Fruit fly (Drosophila melanogaster) whole organism, embryonic: ENCODE data around the gene CG31538.

Experiments used
- Bteb2 ChIP-seq: fragments of 200-800 bp; sonication (Bioruptor generic); optimal IDR thresholded peaks from 2 replicates; lab custom pipeline; 2016; ENCODE audit warnings: missing biosample characterization, missing genetic modification characterization
- CG10209 ChIP-seq: fragments of 200-800 bp; sonication (Bioruptor generic); optimal IDR thresholded peaks from 3 replicates; lab custom pipeline; 2017; ENCODE audit warnings: missing biosample characterization, mild to moderate bottlenecking, missing genetic modification characterization, missing genetic modification reagents
- CG11398 ChIP-seq: fragments of 200-800 bp; sonication (Bioruptor generic); optimal IDR thresholded peaks from 2 replicates; lab custom pipeline; 2016; ENCODE audit warnings: missing biosample characterization, missing genetic modification characterization
- CG11696 ChIP-seq: fragments of 200-800 bp; sonication (Bioruptor generic); IDR thresholded peaks from 2 replicates; pipeline ENCODE4 v1.3.6; 2022; ENCODE audit warnings: missing biosample characterization, missing genetic modification characterization
- CG14050 ChIP-seq: fragments of 200-800 bp; sonication (Bioruptor generic); IDR thresholded peaks from 3 replicates; pipeline ENCODE4 v1.3.6; 2022; ENCODE audit warnings: missing biosample characterization, missing genetic modification characterization
- CG18764 ChIP-seq: fragments of 200-800 bp; sonication (Bioruptor generic); optimal IDR thresholded peaks from 3 replicates; lab custom pipeline; 2016; ENCODE audit warnings: missing biosample characterization, missing genetic modification characterization
- CG2202 ChIP-seq: fragments of 200-800 bp; sonication (Bioruptor generic); optimal IDR thresholded peaks from 2 replicates; lab custom pipeline; 2018; ENCODE audit warnings: missing biosample characterization, mild to moderate bottlenecking, missing genetic modification characterization
- CG30020 ChIP-seq: fragments of 200-800 bp; optimal IDR thresholded peaks from 2 replicates; lab custom pipeline; 2019; ENCODE audit warnings: missing biosample characterization, mild to moderate bottlenecking, missing genetic modification characterization, moderate library complexity
- CG31365 ChIP-seq: fragments of 200-800 bp; sonication (Bioruptor generic); optimal IDR thresholded peaks from 2 replicates; lab custom pipeline; 2018; ENCODE audit warnings: missing biosample characterization, mild to moderate bottlenecking, missing genetic modification characterization
- CG31441 ChIP-seq: fragments of 200-800 bp; sonication (Bioruptor generic); IDR thresholded peaks from 2 replicates; pipeline ENCODE4 v1.3.6; 2022; ENCODE audit warnings: missing biosample characterization, missing genetic modification characterization
- CG3281 ChIP-seq: fragments of 200-800 bp; sonication (Bioruptor generic); optimal IDR thresholded peaks from 3 replicates; lab custom pipeline; 2017; ENCODE audit warnings: missing biosample characterization, mild to moderate bottlenecking, missing genetic modification characterization
- CG34376 ChIP-seq: fragments of 200-800 bp; sonication (Bioruptor generic); optimal IDR thresholded peaks from 2 replicates; lab custom pipeline; 2018; ENCODE audit warnings: missing biosample characterization, mild to moderate bottlenecking, missing genetic modification characterization
- CG42726 ChIP-seq: fragments of 200-800 bp; sonication (Bioruptor generic); IDR thresholded peaks from 2 replicates; pipeline ENCODE4 v1.3.6; 2022; ENCODE audit warnings: missing biosample characterization, missing genetic modification characterization; ENCODE audit not compliant: partially characterized antibody
- CG6175 ChIP-seq: fragments of 200-800 bp; sonication (Bioruptor generic); IDR thresholded peaks from 3 replicates; pipeline ENCODE4 v1.3.6; 2022; ENCODE audit warnings: missing biosample characterization, missing genetic modification characterization
- CG8089 ChIP-seq: fragments of 200-800 bp; sonication (Bioruptor generic); optimal IDR thresholded peaks from 3 replicates; lab custom pipeline; 2016; ENCODE audit warnings: missing biosample characterization, missing genetic modification characterization
- CG8924 ChIP-seq: fragments of 200-800 bp; optimal IDR thresholded peaks from 3 replicates; lab custom pipeline; 2019; ENCODE audit warnings: missing biosample characterization, mild to moderate bottlenecking, missing genetic modification characterization, moderate library complexity
- D ChIP-seq, 2 experiments: fragments of 200-800 bp in 1 of 2; fragments of >200 bp in 1 of 2; sonication (Bioruptor generic) in 1 of 2; optimal IDR thresholded peaks; 2 replicates in 1 of 2; 3 replicates in 1 of 2; lab custom pipeline; 2017; ENCODE audit warnings: mild to moderate bottlenecking in 1 of 2, missing biosample characterization in 1 of 2, missing genetic modification characterization in 1 of 2, missing genetic modification reagents in 1 of 2
- D19B ChIP-seq: fragments of 200-800 bp; sonication (Bioruptor generic); optimal IDR thresholded peaks from 2 replicates; lab custom pipeline; 2017; ENCODE audit warnings: missing biosample characterization, mild to moderate bottlenecking, missing genetic modification characterization
- Dek ChIP-seq: fragments of 200-800 bp; sonication (Bioruptor generic); optimal IDR thresholded peaks from 3 replicates; lab custom pipeline; 2019; ENCODE audit warnings: missing biosample characterization, mild to moderate bottlenecking, missing genetic modification characterization, moderate library complexity
- Dll ChIP-seq: fragments of 200-800 bp; sonication (Bioruptor generic); IDR thresholded peaks from 4 replicates; pipeline ENCODE4 v1.3.6; 2022; ENCODE audit warnings: missing biosample characterization, missing genetic modification characterization; ENCODE audit not compliant: partially characterized antibody
- HLH54F ChIP-seq: fragments of 200-800 bp; sonication (Bioruptor generic); optimal IDR thresholded peaks from 3 replicates; lab custom pipeline; 2016; ENCODE audit warnings: missing biosample characterization, missing genetic modification characterization
- Hmx ChIP-seq: fragments of 200-800 bp; sonication (Bioruptor generic); optimal IDR thresholded peaks from 2 replicates; lab custom pipeline; 2016; ENCODE audit warnings: missing biosample characterization, missing genetic modification characterization
- Lim3 ChIP-seq: fragments of 200-800 bp; sonication (Bioruptor generic); IDR thresholded peaks from 2 replicates; pipeline ENCODE4 v1.3.6; 2022; ENCODE audit warnings: missing biosample characterization, missing genetic modification characterization
- Meics ChIP-seq: fragments of 200-800 bp; sonication (Bioruptor generic); optimal IDR thresholded peaks from 2 replicates; lab custom pipeline; 2017; ENCODE audit warnings: missing biosample characterization, mild to moderate bottlenecking, missing genetic modification characterization
- Nf-YB ChIP-seq: fragments of 200-800 bp; sonication (Bioruptor generic); optimal IDR thresholded peaks from 3 replicates; lab custom pipeline; 2019; ENCODE audit warnings: missing biosample characterization, mild to moderate bottlenecking, missing genetic modification characterization, moderate library complexity
- Side ChIP-seq: fragments of 200-800 bp; sonication (Bioruptor generic); optimal IDR thresholded peaks from 2 replicates; lab custom pipeline; 2016; ENCODE audit warnings: missing biosample characterization, missing genetic modification characterization
- Usf ChIP-seq: fragments of 200-800 bp; sonication (Bioruptor generic); optimal IDR thresholded peaks from 2 replicates; lab custom pipeline; 2017; ENCODE audit warnings: missing genotype, missing biosample characterization, missing genetic modification characterization
- Xbp1 ChIP-seq: fragments of 200-800 bp; sonication (Bioruptor generic); optimal IDR thresholded peaks from 3 replicates; lab custom pipeline; 2016; ENCODE audit warnings: missing biosample characterization, mild to moderate bottlenecking, missing genetic modification characterization
- abd-A ChIP-seq: fragments of 200-800 bp; sonication (Bioruptor generic); optimal IDR thresholded peaks from 3 replicates; lab custom pipeline; 2019; ENCODE audit warnings: missing biosample characterization, mild to moderate bottlenecking, missing genetic modification characterization, moderate library complexity
- amos ChIP-seq: fragments of 200-800 bp; sonication (Bioruptor generic); IDR thresholded peaks from 2 replicates; pipeline ENCODE4 v1.3.6; 2022; ENCODE audit warnings: missing biosample characterization, missing genetic modification characterization; ENCODE audit not compliant: partially characterized antibody
- bab2 ChIP-seq: fragments of 200-800 bp; sonication (Bioruptor generic); optimal IDR thresholded peaks from 2 replicates; lab custom pipeline; 2016; ENCODE audit warnings: missing biosample characterization, missing genetic modification characterization
- chinmo ChIP-seq: fragments of 200-800 bp; sonication (Bioruptor generic); IDR thresholded peaks from 4 replicates; pipeline ENCODE4 v1.3.6; 2022; ENCODE audit warnings: missing biosample characterization, missing genetic modification characterization; ENCODE audit not compliant: partially characterized antibody
- crp ChIP-seq, 2 experiments: fragments of 200-800 bp; sonication (Bioruptor generic); optimal IDR thresholded peaks; 2 replicates in 1 of 2; 3 replicates in 1 of 2; lab custom pipeline; 2017; ENCODE audit warnings: missing biosample characterization in 2 of 2, missing genetic modification characterization in 2 of 2, mild to moderate bottlenecking in 1 of 2, moderate library complexity in 1 of 2
- dmrt11E ChIP-seq: fragments of 200-800 bp; sonication (Bioruptor generic); optimal IDR thresholded peaks from 3 replicates; lab custom pipeline; 2018; ENCODE audit warnings: missing biosample characterization, mild to moderate bottlenecking, missing genetic modification characterization, moderate library complexity
- fd96Cb ChIP-seq: fragments of 200-800 bp; sonication (Bioruptor generic); optimal IDR thresholded peaks from 2 replicates; lab custom pipeline; 2018; ENCODE audit warnings: missing biosample characterization, mild to moderate bottlenecking, missing genetic modification characterization, moderate library complexity
- fru ChIP-seq: fragments of >200 bp; optimal IDR thresholded peaks from 2 replicates; lab custom pipeline; 2017
- gcm ChIP-seq: fragments of 200-800 bp; sonication (Bioruptor generic); optimal IDR thresholded peaks from 2 replicates; lab custom pipeline; 2019; ENCODE audit warnings: missing biosample characterization, mild to moderate bottlenecking, missing genetic modification characterization, moderate library complexity
- gsb ChIP-seq: fragments of 200-800 bp; sonication (Bioruptor generic); IDR thresholded peaks from 2 replicates; pipeline ENCODE4 v1.3.6; 2022; ENCODE audit warnings: missing biosample characterization, missing genetic modification characterization
- hb ChIP-seq: fragments of 200-800 bp; sonication (Bioruptor generic); IDR thresholded peaks from 3 replicates; pipeline ENCODE4 v1.3.6; 2022; ENCODE audit warnings: missing biosample characterization, missing genetic modification characterization; ENCODE audit not compliant: partially characterized antibody
- hkb ChIP-seq, 2 experiments: fragments of 200-800 bp in 1 of 2; fragments of >200 bp in 1 of 2; sonication (Bioruptor generic) in 1 of 2; IDR thresholded peaks in 1 of 2; optimal IDR thresholded peaks in 1 of 2; 2 replicates each; pipeline versions ENCODE4 v1.3.6 to Lab custom; 2017 to 2022; ENCODE audit warnings: missing biosample characterization in 1 of 2, missing genetic modification characterization in 1 of 2
- ind ChIP-seq: fragments of 200-800 bp; sonication (Bioruptor generic); optimal IDR thresholded peaks from 3 replicates; lab custom pipeline; 2016; ENCODE audit warnings: missing biosample characterization, missing genetic modification characterization
- nau ChIP-seq: fragments of 200-800 bp; sonication (Bioruptor generic); optimal IDR thresholded peaks from 3 replicates; lab custom pipeline; 2017; ENCODE audit warnings: missing biosample characterization, mild to moderate bottlenecking, missing genetic modification characterization, missing genetic modification reagents
- nerfin-2 ChIP-seq: fragments of 200-800 bp; sonication (Bioruptor generic); IDR thresholded peaks from 2 replicates; pipeline ENCODE4 v1.3.6; 2022; ENCODE audit warnings: missing biosample characterization, missing genetic modification characterization; ENCODE audit not compliant: partially characterized antibody
- nom ChIP-seq: fragments of 200-800 bp; sonication (Bioruptor generic); optimal IDR thresholded peaks from 2 replicates; lab custom pipeline; 2017; ENCODE audit warnings: missing biosample characterization, missing genetic modification characterization, mild to moderate bottlenecking, moderate library complexity, missing genetic modification reagents
- rib ChIP-seq: fragments of 200-800 bp; sonication (Bioruptor generic); IDR thresholded peaks from 2 replicates; pipeline ENCODE4 v1.3.6; 2022; ENCODE audit warnings: missing biosample characterization, missing genetic modification characterization
- sc ChIP-seq, 3 experiments: fragments of >200 bp in 2 of 3; fragments of 200-800 bp in 1 of 3; sonication (Bioruptor generic) in 1 of 3; optimal IDR thresholded peaks; 2 replicates in 2 of 3; 3 replicates in 1 of 3; lab custom pipeline; 2017; ENCODE audit warnings: mild to moderate bottlenecking in 1 of 3, missing biosample characterization in 1 of 3, missing genetic modification characterization in 1 of 3, missing genetic modification reagents in 1 of 3
- seq ChIP-seq: fragments of 200-800 bp; sonication (Bioruptor generic); IDR thresholded peaks from 2 replicates; pipeline ENCODE4 v1.3.6; 2022; ENCODE audit warnings: missing biosample characterization, missing genetic modification characterization

CG31538 gene

dm6 chr3R:5298599-5299307, 21.1 kb upstream of the CG31538 start (continued):
- peak; percentile 40 for TF ChIP-seq CG18764 (GFP tag; lab: Kevin White, UChicago)
- peak; percentile 69 for TF ChIP-seq HLH54F (GFP tag; lab: Kevin White, UChicago)
- no peak for TF ChIP-seq Usf (GFP tag; lab: Kevin White, UChicago)
- no peak for TF ChIP-seq CG2202 (tag; lab: Kevin White, UChicago)
- peak; percentile 56 for TF ChIP-seq ind (GFP tag; lab: Kevin White, UChicago)
- no peak for TF ChIP-seq rib
- TF ChIP-seq seq (GFP tag; lab: Robert Waterston, UW) = peak; percentile 6; the same call in 1 of the 2 replicates
- TF ChIP-seq gcm (GFP tag; lab: Kevin White, UChicago) = peak; percentile 39
- no peak for TF ChIP-seq CG11398
- TF ChIP-seq sc (optimal IDR thresholded peaks at IDR 0.05; lab: Kevin White, UChicago) = no peak
- TF ChIP-seq sc (GFP tag; optimal IDR thresholded peaks at IDR 0.05; lab: Kevin White, UChicago) = peak; percentile 28
- no peak for TF ChIP-seq nom (GFP tag; lab: Kevin White, UChicago)
- no peak for TF ChIP-seq CG6175
- TF ChIP-seq crp (GFP tag; optimal IDR thresholded peaks at IDR 0.05; lab: Kevin White, UChicago) = no peak
- peak; percentile 64 for TF ChIP-seq bab2 (GFP tag; lab: Kevin White, UChicago)
- TF ChIP-seq nau = no peak
- no peak for TF ChIP-seq fru
- no peak for TF ChIP-seq CG31365 (tag; lab: Kevin White, UChicago)
- TF ChIP-seq CG30020 (tag; lab: Kevin White, UChicago) = no peak
- peak; percentile 72 for TF ChIP-seq CG8089 (GFP tag; lab: Kevin White, UChicago)
- peak; percentile 23 for TF ChIP-seq fd96Cb (tag; lab: Kevin White, UChicago)
- TF ChIP-seq Lim3 (GFP tag; lab: Robert Waterston, UW) = no peak
- 0 out of 4 replicates have a peak, but pooled peaks have one; percentile 36 for TF ChIP-seq Dll (GFP tag; lab: Robert Waterston, UW)
- TF ChIP-seq chinmo (GFP tag; lab: Robert Waterston, UW) = 0 out of 4 replicates have a peak, but pooled peaks have one; percentile 30
- TF ChIP-seq Bteb2 (GFP tag; lab: Kevin White, UChicago) = no peak
- no peak for TF ChIP-seq CG8924 (tag; lab: Kevin White, UChicago)
- TF ChIP-seq hkb (optimal IDR thresholded peaks at IDR 0.05; lab: Kevin White, UChicago) = peak; percentile 45
- no peak for TF ChIP-seq hkb (GFP tag; IDR thresholded peaks at IDR 0.05; lab: Robert Waterston, UW)
- TF ChIP-seq Dek (tag; lab: Kevin White, UChicago) = peak; percentile 48
- TF ChIP-seq CG3281 (GFP tag; lab: Kevin White, UChicago) = peak; percentile 3
- no peak for TF ChIP-seq CG34376 (GFP tag; lab: Kevin White, UChicago)
- no peak for TF ChIP-seq D (optimal IDR thresholded peaks at IDR 0.05; lab: Kevin White, UChicago)
- TF ChIP-seq D (GFP tag; optimal IDR thresholded peaks at IDR 0.05; lab: Kevin White, UChicago) = no peak
- TF ChIP-seq D19B (GFP tag; lab: Kevin White, UChicago) = no peak
- no peak for TF ChIP-seq CG14050 (GFP tag; lab: Robert Waterston, UW)
- TF ChIP-seq nerfin-2 (GFP tag; lab: Robert Waterston, UW) = no peak
- TF ChIP-seq abd-A (tag; lab: Kevin White, UChicago) = no peak
- peak; percentile 41 for TF ChIP-seq dmrt11E (tag; lab: Kevin White, UChicago)
- peak; percentile 16 for TF ChIP-seq CG10209
- TF ChIP-seq Side (GFP tag; lab: Kevin White, UChicago) = peak; percentile 58
- TF ChIP-seq Nf-YB (GFP tag; lab: Kevin White, UChicago) = no peak
- TF ChIP-seq amos = peak; percentile 80
- TF ChIP-seq CG31441 (GFP tag; lab: Robert Waterston, UW) = no peak; the same call in 1 of the 2 replicates
- no peak for TF ChIP-seq CG11696
- TF ChIP-seq CG42726 = peak; percentile 92
- TF ChIP-seq gsb (GFP tag; lab: Robert Waterston, UW) = 0 out of 2 replicates have a peak, but pooled peaks have one; percentile 36
- peak; percentile 11; the same call in 1 of the 3 replicates for TF ChIP-seq hb
- peak; percentile 60 for TF ChIP-seq Meics (GFP tag; lab: Kevin White, UChicago)
- TF ChIP-seq Xbp1 = peak; percentile 82
- TF ChIP-seq Hmx (GFP tag; lab: Kevin White, UChicago) = no peak
